Fruit fly (Drosophila melanogaster): ENCODE results near the gene acj6.

dm6 chrX:15320522-15320921 is 58.3 kb downstream of the acj6 start:
- TF ChIP-seq h (optimal IDR thresholded peaks at IDR 0.05) (no peak), psq (optimal IDR thresholded peaks at IDR 0.05) (no peak), ttk (optimal IDR thresholded peaks at IDR 0.05) (no peak), insv (optimal IDR thresholded peaks at IDR 0.05) (no peak), Myc (optimal IDR thresholded peaks at IDR 0.05) (no peak), Sin3A (optimal IDR thresholded peaks at IDR 0.05) (no peak)

Data from Kc167 (cell line).